Fruit fly (Drosophila melanogaster): ENCODE data around the gene gdl-ORF39.

Gene gdl-ORF39

DNA sequence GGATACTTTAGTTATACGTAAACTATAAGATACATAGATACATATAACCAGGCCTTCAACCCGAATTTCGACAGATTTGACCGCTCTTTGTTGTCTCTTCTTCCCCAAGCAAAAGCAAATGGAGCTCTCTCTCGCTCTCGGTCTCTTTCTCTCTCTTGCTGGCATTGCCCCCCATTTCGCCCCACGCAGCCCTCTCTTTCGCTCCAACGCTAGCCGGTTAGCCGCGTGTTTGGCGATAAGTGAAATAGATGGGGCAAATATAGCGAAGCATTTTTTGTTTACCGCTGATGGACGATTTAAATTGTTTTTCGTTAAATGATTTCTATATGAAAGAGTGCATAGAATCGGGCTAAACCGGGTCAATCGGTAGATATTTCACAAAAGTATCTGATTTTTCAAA, 5.2 kb downstream of the gdl-ORF39 start (continued):
- TF ChIP-seq grau (tag; optimal IDR thresholded peaks at IDR 0.05) = no peak
- TF ChIP-seq CG15696 (tag; optimal IDR thresholded peaks at IDR 0.05) = no peak
- peak; percentile 14 for TF ChIP-seq gro (GFP tag; optimal IDR thresholded peaks at IDR 0.05)
- no peak for TF ChIP-seq Optix (GFP tag; IDR thresholded peaks at IDR 0.05)
- no peak for TF ChIP-seq corto (GFP tag; optimal IDR thresholded peaks at IDR 0.05)
- TF ChIP-seq Ptx1 (GFP tag; IDR thresholded peaks at IDR 0.05) = no peak
- TF ChIP-seq CG11696 (GFP tag; IDR thresholded peaks at IDR 0.05) = no peak
- no peak for TF ChIP-seq HLH54F (GFP tag; optimal IDR thresholded peaks at IDR 0.05)
- TF ChIP-seq CG11085 (GFP tag; IDR thresholded peaks at IDR 0.05) = no peak
- no peak for TF ChIP-seq crc (GFP tag; optimal IDR thresholded peaks at IDR 0.05)
- no peak for TF ChIP-seq CG8089 (GFP tag; optimal IDR thresholded peaks at IDR 0.05)
- no peak for TF ChIP-seq CTCF (GFP tag; optimal IDR thresholded peaks at IDR 0.05)
- TF ChIP-seq Hand (GFP tag; optimal IDR thresholded peaks at IDR 0.05) = no peak
- no peak for TF ChIP-seq sisA (GFP tag; IDR thresholded peaks at IDR 0.05)
- no peak for TF ChIP-seq Chrac-16 (GFP tag; optimal IDR thresholded peaks at IDR 0.05)
- no peak for TF ChIP-seq CG4360 (GFP tag; IDR thresholded peaks at IDR 0.05)
- TF ChIP-seq CG11247 (GFP tag; IDR thresholded peaks at IDR 0.05) = no peak
- TF ChIP-seq YL-1 (GFP tag; optimal IDR thresholded peaks at IDR 0.05) = no peak
- no peak for TF ChIP-seq ap (GFP tag; IDR thresholded peaks at IDR 0.05)
- no peak for TF ChIP-seq CG2202 (tag; optimal IDR thresholded peaks at IDR 0.05)
- TF ChIP-seq esg (GFP tag; conservative IDR thresholded peaks at IDR 0.05) = no peak
- no peak for TF ChIP-seq sens-2 (GFP tag; IDR thresholded peaks at IDR 0.05)
- TF ChIP-seq B-H2 (GFP tag; optimal IDR thresholded peaks at IDR 0.05) = no peak
- peak; percentile 6 for TF ChIP-seq Med (GFP tag)
- TF ChIP-seq CG7987 (GFP tag; optimal IDR thresholded peaks at IDR 0.05) = peak; percentile 58
- peak; percentile 21 for TF ChIP-seq scrt (GFP tag; optimal IDR thresholded peaks at IDR 0.05)
- no peak for TF ChIP-seq eve (GFP tag; optimal IDR thresholded peaks at IDR 0.05)
- no peak for TF ChIP-seq E2f2 (GFP tag; IDR thresholded peaks at IDR 0.05)
- no peak for TF ChIP-seq CG2120 (GFP tag; optimal IDR thresholded peaks at IDR 0.05)
- TF ChIP-seq CG10462 (GFP tag; optimal IDR thresholded peaks at IDR 0.05) = no peak
- peak in 1 of 2 experiments; percentile 34 for TF ChIP-seq bsh (GFP tag; optimal IDR thresholded peaks at IDR 0.05)
- TF ChIP-seq CG32532 (GFP tag; IDR thresholded peaks at IDR 0.05) = peak; percentile 60; the same call in 1 of the 2 replicates
- no peak for TF ChIP-seq Scr (GFP tag; IDR thresholded peaks at IDR 0.05; ENCODE audit: partially characterized antibody)
- 0 out of 3 replicates have a peak, but pooled peaks have one; percentile 7 for TF ChIP-seq HLH4C (GFP tag; IDR thresholded peaks at IDR 0.05; ENCODE audit: partially characterized antibody)
- TF ChIP-seq ara (GFP tag; IDR thresholded peaks at IDR 0.05) = no peak
- peak; percentile 26; the same call in 1 of the 3 replicates for TF ChIP-seq CG11695 (GFP tag; IDR thresholded peaks at IDR 0.05)
- TF ChIP-seq CG33557 (GFP tag; optimal IDR thresholded peaks at IDR 0.05) = no peak
- no peak for TF ChIP-seq CG7745 (tag; optimal IDR thresholded peaks at IDR 0.05)
- no peak for TF ChIP-seq p53 (GFP tag; optimal IDR thresholded peaks at IDR 0.05)
- TF ChIP-seq ssp (GFP tag; IDR thresholded peaks at IDR 0.05) = no peak
- TF ChIP-seq jigr1 (GFP tag; IDR thresholded peaks at IDR 0.05) = no peak
- no peak; the same call in 1 of the 2 replicates for TF ChIP-seq vvl (GFP tag; IDR thresholded peaks at IDR 0.05)
- no peak for TF ChIP-seq Lim3 (GFP tag; IDR thresholded peaks at IDR 0.05)
- TF ChIP-seq CG14441 (GFP tag; IDR thresholded peaks at IDR 0.05) = no peak
- TF ChIP-seq slp2 (GFP tag; optimal IDR thresholded peaks at IDR 0.05) = no peak
- no peak for TF ChIP-seq gt (GFP tag; IDR thresholded peaks at IDR 0.05)
- no peak for TF ChIP-seq NFAT (GFP tag; IDR thresholded peaks at IDR 0.05)
- TF ChIP-seq CG31388 (GFP tag; optimal IDR thresholded peaks at IDR 0.05) = no peak
- TF ChIP-seq h (optimal IDR thresholded peaks at IDR 0.05) = no peak
- TF ChIP-seq Mrtf (GFP tag; IDR thresholded peaks at IDR 0.05) = no peak
- TF ChIP-seq CG1024 (GFP tag; IDR thresholded peaks at IDR 0.05) = no peak
- no peak for TF ChIP-seq CG8388 (GFP tag; optimal IDR thresholded peaks at IDR 0.05)
- no peak for TF ChIP-seq Myb (GFP tag; optimal IDR thresholded peaks at IDR 0.05)
- TF ChIP-seq CG1602 (GFP tag; optimal IDR thresholded peaks at IDR 0.05) = no peak

Measured in whole organism, embryonic.